Fruit fly (Drosophila melanogaster) whole organism, wandering third instar larva: ENCODE measurements around the gene CG34428.
A peak's percentile ranks its signal among the peaks of the same experiment; 100 is the strongest.

Experiments
- Abd-B ChIP-seq: fragments of >200 bp; optimal IDR thresholded peaks from 2 replicates; lab custom pipeline; 2017; ENCODE audit warnings: missing biosample characterization, missing genetic modification characterization
- CG32264 ChIP-seq: fragments of 200-800 bp; sonication (Bioruptor generic); optimal IDR thresholded peaks from 2 replicates; lab custom pipeline; 2016; ENCODE audit warnings: missing biosample characterization, missing genetic modification characterization
- CG9705 ChIP-seq: fragments of 200-800 bp; sonication (Bioruptor generic); optimal IDR thresholded peaks from 2 replicates; lab custom pipeline; 2018; ENCODE audit warnings: missing biosample characterization, mild to moderate bottlenecking, missing genetic modification characterization
- CrebA ChIP-seq: fragments of 200-800 bp; sonication (Bioruptor generic); optimal IDR thresholded peaks from 2 replicates; lab custom pipeline; 2016; ENCODE audit warnings: missing biosample characterization, mild to moderate bottlenecking, missing genetic modification characterization, borderline replicate concordance
- Dfd ChIP-seq: fragments of >200 bp; optimal IDR thresholded peaks from 2 replicates; lab custom pipeline; 2017; ENCODE audit warnings: missing biosample characterization, missing genetic modification characterization
- Dif ChIP-seq: fragments of 200-275, 200-300 bp; sonication (Bioruptor generic); optimal IDR thresholded peaks from 2 replicates; lab custom pipeline; 2018; ENCODE audit warnings: missing biosample characterization, missing genetic modification characterization; ENCODE audit not compliant: partially characterized antibody
- GATAd ChIP-seq: sonication (Bioruptor generic); optimal IDR thresholded peaks from 2 replicates; lab custom pipeline; 2016; ENCODE audit warnings: missing biosample characterization, missing genetic modification characterization
- HLH106 ChIP-seq: fragments of 200-800 bp; optimal IDR thresholded peaks from 3 replicates; lab custom pipeline; 2019; ENCODE audit warnings: missing biosample characterization, mild to moderate bottlenecking, missing genetic modification characterization, moderate library complexity
- Hnf4 ChIP-seq: fragments of 200-800 bp; sonication (Bioruptor generic); optimal IDR thresholded peaks from 2 replicates; lab custom pipeline; 2016; ENCODE audit warnings: missing biosample characterization, mild to moderate bottlenecking, missing genetic modification characterization
- Hr78 ChIP-seq: fragments of >200 bp; optimal IDR thresholded peaks from 2 replicates; lab custom pipeline; 2017; ENCODE audit warnings: missing biosample characterization, missing genetic modification characterization
- Hr83 ChIP-seq: fragments of 200-300 bp; sonication (Bioruptor generic); optimal IDR thresholded peaks from 2 replicates; lab custom pipeline; 2016; ENCODE audit warnings: missing biosample characterization, mild to moderate bottlenecking, missing genetic modification characterization, moderate library complexity; ENCODE audit not compliant: poor library complexity, severe bottlenecking
- Jra ChIP-seq: sonication (Bioruptor generic); optimal IDR thresholded peaks from 2 replicates; lab custom pipeline; 2016; ENCODE audit warnings: missing biosample characterization, missing genetic modification characterization
- Mio ChIP-seq: sonication (Bioruptor generic); optimal IDR thresholded peaks from 2 replicates; lab custom pipeline; 2016; ENCODE audit warnings: missing biosample characterization, missing genetic modification characterization
- Myc ChIP-seq: fragments of >200 bp; optimal IDR thresholded peaks from 2 replicates; lab custom pipeline; 2017
- N ChIP-seq: fragments of >200 bp; optimal IDR thresholded peaks from 2 replicates; lab custom pipeline; 2018; ENCODE audit warnings: missing biosample characterization, missing external identifiers, missing genetic modification characterization
- OdsH ChIP-seq: fragments of 200-800 bp; sonication (Bioruptor generic); optimal IDR thresholded peaks from 2 replicates; lab custom pipeline; 2016; ENCODE audit warnings: missing biosample characterization, mild to moderate bottlenecking, missing genetic modification characterization
- Rel ChIP-seq, 2 experiments: fragments of 200-800 bp; sonication (Bioruptor generic) in 1 of 2; optimal IDR thresholded peaks; 2 replicates in 1 of 2; 3 replicates in 1 of 2; lab custom pipeline; 2016 to 2019; ENCODE audit warnings: mild to moderate bottlenecking in 2 of 2, missing biosample characterization in 2 of 2, missing genetic modification characterization in 2 of 2, moderate library complexity in 1 of 2
- Sp1 ChIP-seq: fragments of 200-800 bp; sonication (Bioruptor generic); optimal IDR thresholded peaks from 3 replicates; lab custom pipeline; 2019; ENCODE audit warnings: missing biosample characterization, mild to moderate bottlenecking, missing genetic modification characterization, moderate library complexity
- Vsx2 ChIP-seq: fragments of 200-300, 225-300 bp; sonication (Bioruptor generic); optimal IDR thresholded peaks from 2 replicates; lab custom pipeline; 2018; ENCODE audit warnings: missing biosample characterization, missing genetic modification characterization; ENCODE audit not compliant: partially characterized antibody
- br ChIP-seq: fragments of 200-800 bp; sonication (Bioruptor generic); optimal IDR thresholded peaks from 2 replicates; lab custom pipeline; 2016; ENCODE audit warnings: missing biosample characterization, missing genetic modification characterization
- brk ChIP-seq: fragments of 200-800 bp; sonication (Bioruptor generic); optimal IDR thresholded peaks from 2 replicates; lab custom pipeline; 2016; ENCODE audit warnings: missing biosample characterization, mild to moderate bottlenecking, missing genetic modification characterization
- dl ChIP-seq, 2 experiments: fragments of 175-275, 200-275 bp in 1 of 2; fragments of 200-275 bp in 1 of 2; sonication (Bioruptor generic); optimal IDR thresholded peaks; lab custom pipeline; 2018; ENCODE audit warnings: mild to moderate bottlenecking in 2 of 2, missing biosample characterization in 2 of 2, missing genetic modification characterization in 2 of 2, moderate library complexity in 2 of 2; ENCODE audit not compliant: partially characterized antibody in 2 of 2, insufficient read depth in 1 of 2
- dmrt93B ChIP-seq: fragments of 200-800 bp; sonication (Bioruptor generic); optimal IDR thresholded peaks from 2 replicates; lab custom pipeline; 2018; ENCODE audit warnings: missing biosample characterization, mild to moderate bottlenecking, missing genetic modification characterization
- dsf ChIP-seq: sonication (Bioruptor generic); optimal IDR thresholded peaks from 2 replicates; lab custom pipeline; 2016; ENCODE audit warnings: missing biosample characterization, missing genetic modification characterization, borderline replicate concordance
- ey ChIP-seq: fragments of 200-800 bp; sonication (Bioruptor generic); optimal IDR thresholded peaks from 2 replicates; lab custom pipeline; 2016; ENCODE audit warnings: missing biosample characterization, missing genetic modification characterization
- foxo ChIP-seq, 2 experiments: fragments of 200-800 bp; sonication (Bioruptor generic); optimal IDR thresholded peaks; 2 replicates in 1 of 2; 3 replicates in 1 of 2; lab custom pipeline; 2016 to 2017; ENCODE audit warnings: missing biosample characterization in 2 of 2, missing genetic modification characterization in 2 of 2
- fru ChIP-seq: fragments of 200-800 bp; sonication (Bioruptor generic); optimal IDR thresholded peaks from 3 replicates; lab custom pipeline; 2016; ENCODE audit warnings: missing biosample characterization, mild to moderate bottlenecking, missing genetic modification characterization
- h ChIP-seq: fragments of 200-800 bp; sonication (Bioruptor generic); optimal IDR thresholded peaks from 3 replicates; lab custom pipeline; 2016; ENCODE audit warnings: missing biosample characterization, mild to moderate bottlenecking, missing genetic modification characterization
- jim ChIP-seq: fragments of 175-275, 200-325 bp; sonication (Bioruptor generic); optimal IDR thresholded peaks from 2 replicates; lab custom pipeline; 2016; ENCODE audit warnings: missing biosample characterization, mild to moderate bottlenecking, missing genetic modification characterization
- lola ChIP-seq: fragments of >200 bp; optimal IDR thresholded peaks from 2 replicates; lab custom pipeline; 2017; ENCODE audit warnings: missing biosample characterization, missing genetic modification characterization
- pan ChIP-seq: fragments of >200 bp; optimal IDR thresholded peaks from 2 replicates; lab custom pipeline; 2017
- psq ChIP-seq: fragments of 200-800 bp; sonication (Bioruptor generic); optimal IDR thresholded peaks from 3 replicates; lab custom pipeline; 2017; ENCODE audit warnings: missing biosample characterization, mild to moderate bottlenecking, missing genetic modification characterization, moderate library complexity
- rgr ChIP-seq: fragments of 200-800 bp; sonication (Bioruptor generic); optimal IDR thresholded peaks from 3 replicates; lab custom pipeline; 2016; ENCODE audit warnings: missing biosample characterization, mild to moderate bottlenecking, missing genetic modification characterization
- sage ChIP-seq: fragments of 200-800 bp; sonication (Bioruptor generic); optimal IDR thresholded peaks from 2 replicates; lab custom pipeline; 2016; ENCODE audit warnings: missing biosample characterization, mild to moderate bottlenecking, missing genetic modification characterization
- sv ChIP-seq: fragments of 200-800 bp; sonication (Bioruptor generic); optimal IDR thresholded peaks from 3 replicates; lab custom pipeline; 2016; ENCODE audit warnings: missing biosample characterization, missing genetic modification characterization
- tai ChIP-seq: sonication (Bioruptor generic); optimal IDR thresholded peaks from 2 replicates; lab custom pipeline; 2016; ENCODE audit warnings: missing biosample characterization, missing genetic modification characterization
- usp ChIP-seq: fragments of >200 bp; optimal IDR thresholded peaks from 2 replicates; lab custom pipeline; 2017; ENCODE audit warnings: missing biosample characterization, missing genetic modification characterization
- woc ChIP-seq: sonication (Bioruptor generic); optimal IDR thresholded peaks from 2 replicates; lab custom pipeline; 2016; ENCODE audit warnings: missing biosample characterization, mild to moderate bottlenecking, missing genetic modification characterization

The CG34428 gene

dm6 chr3L:13022160-13022853 lies 39.3 kb upstream of the CG34428 start, which contains the start of gene Adk2:
Adk2 (minus strand) TSS chr3L:13022688.
- TF ChIP-seq Rel (GFP tag; optimal IDR thresholded peaks at IDR 0.05; lab: Kevin White, UChicago), result no peak
- peak; percentile 78 for TF ChIP-seq Rel (tag; optimal IDR thresholded peaks at IDR 0.05; lab: Kevin White, UChicago)
- TF ChIP-seq Hr83 (GFP tag; lab: Kevin White, UChicago), result peak; percentile 39
- TF ChIP-seq lola, result no peak
- TF ChIP-seq rgr, result peak; percentile 40
- peak; percentile 10 for TF ChIP-seq h (GFP tag; lab: Kevin White, UChicago)
- TF ChIP-seq Dif (GFP tag; lab: Kevin White, UChicago), result no peak

dm6 chr3L:13022854-13023560 lies 38.6 kb upstream of the CG34428 start, which contains the start of gene RpS12:
RpS12 (plus strand) TSS chr3L:13023352.
- TF ChIP-seq sage (GFP tag; lab: Kevin White, UChicago) (peak; percentile 36), woc (GFP tag; lab: Kevin White, UChicago) (peak; percentile 61), Dfd (GFP tag; lab: Kevin White, UChicago) (no peak), foxo (GFP tag; optimal IDR thresholded peaks at IDR 0.05; lab: Kevin White, UChicago) (peak in 1 of 2 experiments; percentile 63), sv (GFP tag; lab: Kevin White, UChicago) (peak; percentile 82), dmrt93B (GFP tag; lab: Kevin White, UChicago) (peak; percentile 81), CG9705 (GFP tag; lab: Kevin White, UChicago) (peak; percentile 79), h (GFP tag; lab: Kevin White, UChicago) (peak; percentile 58), br (GFP tag; lab: Kevin White, UChicago) (peak; percentile 57), rgr (peak; percentile 79), fru (GFP tag; lab: Kevin White, UChicago) (peak; percentile 61), Hr78 (GFP tag; lab: Kevin White, UChicago) (peak; percentile 18), Hr83 (GFP tag; lab: Kevin White, UChicago) (peak; percentile 96), dl (GFP tag; optimal IDR thresholded peaks at IDR 0.05; lab: Kevin White, UChicago; ENCODE audit: insufficient read depth in 1 of 2, partially characterized antibody in 2 of 2) (no peak), dsf (GFP tag; lab: Kevin White, UChicago) (peak; percentile 40), psq (GFP tag; lab: Kevin White, UChicago) (peak; percentile 56), brk (GFP tag; lab: Kevin White, UChicago) (peak; percentile 56), Abd-B (GFP tag; lab: Kevin White, UChicago) (no peak), CrebA (GFP tag; lab: Kevin White, UChicago) (no peak), Vsx2 (GFP tag; lab: Kevin White, UChicago) (no peak), Mio (GFP tag; lab: Kevin White, UChicago) (peak; percentile 57), Rel (GFP tag; optimal IDR thresholded peaks at IDR 0.05; lab: Kevin White, UChicago) (no peak), Rel (tag; optimal IDR thresholded peaks at IDR 0.05; lab: Kevin White, UChicago) (peak; percentile 39), lola (no peak), HLH106 (tag; lab: Kevin White, UChicago) (peak; percentile 50), Hnf4 (peak; percentile 71), jim (GFP tag; lab: Kevin White, UChicago) (no peak), CG32264 (no peak), Sp1 (peak; percentile 78), Dif (GFP tag; lab: Kevin White, UChicago) (peak; percentile 32), OdsH (GFP tag; lab: Kevin White, UChicago) (no peak), tai (GFP tag; lab: Kevin White, UChicago) (peak; percentile 70), GATAd (GFP tag; lab: Kevin White, UChicago) (no peak), ey (GFP tag; lab: Kevin White, UChicago) (peak; percentile 27), usp (GFP tag; lab: Kevin White, UChicago) (no peak), pan (no peak), N (GFP tag; lab: Kevin White, UChicago) (peak; percentile 87), Jra (GFP tag; lab: Kevin White, UChicago) (peak; percentile 40), Myc (lab: Kevin White, UChicago) (peak; percentile 61)
